Worm (Caenorhabditis elegans): ENCODE results near the gene srg-66.

ce11 chrV:5444037-5444436 lies 38.2 kb downstream of the srg-66 start:
- no peak for TF ChIP-seq nfya-1 (tag; optimal IDR thresholded peaks at IDR 0.05; ENCODE audit: insufficient read depth)
- no peak for TF ChIP-seq nhr-77 (tag; optimal IDR thresholded peaks at IDR 0.05)
- no peak for TF ChIP-seq elt-2 (tag; optimal IDR thresholded peaks at IDR 0.05)
- TF ChIP-seq zag-1 (tag; optimal IDR thresholded peaks at IDR 0.05) = no peak
- no peak for TF ChIP-seq ceh-28 (tag; optimal IDR thresholded peaks at IDR 0.05)

Measured in whole organism, L3 larva.